Worm (Caenorhabditis elegans): ENCODE results near the gene F56D6.9.

ce11 chrIV:3907506-3908188 is 15.5 kb downstream of the F56D6.9 start, which contains the start of the genes F56D6.22 and F56D6.12:
- no peak for TF ChIP-seq aly-2 (tag; optimal IDR thresholded peaks at IDR 0.05)
- TF ChIP-seq blmp-1 (tag; optimal IDR thresholded peaks at IDR 0.05; ENCODE audit: insufficient read depth), result no peak
- TF ChIP-seq ceh-82 (tag; optimal IDR thresholded peaks at IDR 0.05), result no peak
- TF ChIP-seq unc-62 (GFP tag; optimal IDR thresholded peaks at IDR 0.05), result no peak
- no peak for TF ChIP-seq sma-9 (GFP tag; optimal IDR thresholded peaks at IDR 0.05)
- TF ChIP-seq sma-9 (tag; optimal IDR thresholded peaks at IDR 0.05), result no peak
- TF ChIP-seq nhr-11 (tag; optimal IDR thresholded peaks at IDR 0.05), result no peak
- TF ChIP-seq nhr-12 (tag; optimal IDR thresholded peaks at IDR 0.05), result no peak
- no peak for TF ChIP-seq unc-39 (tag; optimal IDR thresholded peaks at IDR 0.05)
- no peak for TF ChIP-seq peb-1 (tag; optimal IDR thresholded peaks at IDR 0.05)
- no peak for TF ChIP-seq egl-27 (tag; optimal IDR thresholded peaks at IDR 0.05)
- TF ChIP-seq ama-1 (optimal IDR thresholded peaks at IDR 0.05), result no peak
- no peak for TF ChIP-seq snpc-4 (tag; optimal IDR thresholded peaks at IDR 0.05)
- TF ChIP-seq nhr-77 (tag; optimal IDR thresholded peaks at IDR 0.05), result no peak
